Worm (Caenorhabditis elegans) whole organism, late embryonic: Measurements from ENCODE around the gene C34F6.10.

Experiments
- C38D4.7 ChIP-seq: fragments of 200-800 bp; sonication (Bioruptor generic); optimal IDR thresholded peaks from 2 replicates; lab custom pipeline; 2018; ENCODE audit warnings: mild to moderate bottlenecking, missing genetic modification characterization, moderate library complexity, missing compliant biosample characterization
- F13H6.1 ChIP-seq: sonication (generic microtip); optimal IDR thresholded peaks from 2 replicates; lab custom pipeline; 2016; ENCODE audit warnings: missing genetic modification characterization, missing compliant biosample characterization
- K09A11.1 ChIP-seq: sonication (generic microtip); optimal IDR thresholded peaks from 2 replicates; lab custom pipeline; 2017; ENCODE audit warnings: antibody characterized with exemption, mild to moderate bottlenecking, missing genetic modification characterization, missing compliant biosample characterization; ENCODE audit not compliant: insufficient read depth
- Y22D7AL.16 ChIP-seq: sonication (generic microtip); optimal IDR thresholded peaks from 2 replicates; lab custom pipeline; 2016; ENCODE audit warnings: missing genetic modification characterization, missing compliant biosample characterization
- ama-1 ChIP-seq: fragments of 150-350 bp; optimal IDR thresholded peaks from 2 replicates; lab custom pipeline; 2014
- ceh-18 ChIP-seq: sonication (generic microtip); optimal IDR thresholded peaks from 2 replicates; lab custom pipeline; 2016; ENCODE audit warnings: missing genetic modification characterization, missing compliant biosample characterization
- ceh-19 ChIP-seq: fragments of 200-800 bp; sonication (Bioruptor generic); optimal IDR thresholded peaks from 2 replicates; lab custom pipeline; 2018; ENCODE audit warnings: mild to moderate bottlenecking, missing genetic modification characterization, missing compliant biosample characterization
- ceh-30 ChIP-seq: fragments of 150-350 bp; optimal IDR thresholded peaks from 2 replicates; lab custom pipeline; 2014; ENCODE audit warnings: missing biosample characterization, missing genetic modification characterization
- ceh-31 ChIP-seq: sonication (generic microtip); optimal IDR thresholded peaks from 2 replicates; lab custom pipeline; 2016; ENCODE audit warnings: missing genetic modification characterization, missing compliant biosample characterization
- ceh-45 ChIP-seq: fragments of 200-800 bp; sonication (Bioruptor generic); IDR thresholded peaks from 2 replicates; pipeline ENCODE4 v1.3.6; 2022; ENCODE audit warnings: missing genetic modification reagents, missing genetic modification characterization, missing compliant biosample characterization
- ceh-48 ChIP-seq: sonication (generic microtip); optimal IDR thresholded peaks from 2 replicates; lab custom pipeline; 2016; ENCODE audit warnings: missing genetic modification characterization, inconsistent platforms, missing compliant biosample characterization
- ceh-6 ChIP-seq: fragments of 200-800 bp; sonication (Bioruptor generic); optimal IDR thresholded peaks from 2 replicates; lab custom pipeline; 2018; ENCODE audit warnings: mild to moderate bottlenecking, missing genetic modification characterization, missing compliant biosample characterization
- ceh-9 ChIP-seq: sonication (generic microtip); optimal IDR thresholded peaks from 2 replicates; lab custom pipeline; 2016; ENCODE audit warnings: mild to moderate bottlenecking, missing genetic modification characterization, inconsistent platforms, missing compliant biosample characterization
- dmd-4 ChIP-seq: sonication (generic microtip); optimal IDR thresholded peaks from 2 replicates; lab custom pipeline; 2016; ENCODE audit warnings: borderline replicate concordance, missing genetic modification characterization, missing compliant biosample characterization
- elt-2 ChIP-seq: sonication (generic microtip); optimal IDR thresholded peaks from 2 replicates; lab custom pipeline; 2016; ENCODE audit warnings: missing genetic modification reagents, missing genetic modification characterization, missing compliant biosample characterization
- elt-4 ChIP-seq: sonication (generic microtip); optimal IDR thresholded peaks from 2 replicates; lab custom pipeline; 2016; ENCODE audit warnings: missing genetic modification characterization, missing compliant biosample characterization
- ets-4 ChIP-seq: sonication (generic microtip); optimal IDR thresholded peaks from 2 replicates; lab custom pipeline; 2016; ENCODE audit warnings: missing genetic modification characterization, missing compliant biosample characterization
- eyg-1 ChIP-seq: sonication (generic microtip); optimal IDR thresholded peaks from 2 replicates; lab custom pipeline; 2016; ENCODE audit warnings: missing genotype, missing genetic modification characterization, missing compliant biosample characterization
- fax-1 ChIP-seq: sonication (generic microtip); optimal IDR thresholded peaks from 2 replicates; lab custom pipeline; 2016; ENCODE audit warnings: missing genotype, missing genetic modification characterization, missing compliant biosample characterization
- fkh-10 ChIP-seq: fragments of 150-350 bp; optimal IDR thresholded peaks from 2 replicates; lab custom pipeline; 2014; ENCODE audit warnings: missing biosample characterization, missing genetic modification reagents, missing genetic modification characterization
- hlh-30 ChIP-seq: sonication (generic microtip); optimal IDR thresholded peaks from 2 replicates; lab custom pipeline; 2017; ENCODE audit warnings: antibody characterized with exemption, missing genetic modification characterization, missing compliant biosample characterization; ENCODE audit not compliant: insufficient read depth
- hlh-6 ChIP-seq: sonication (generic microtip); optimal IDR thresholded peaks from 2 replicates; lab custom pipeline; 2016; ENCODE audit warnings: missing genotype, missing genetic modification characterization, missing compliant biosample characterization
- lim-6 ChIP-seq: sonication (generic microtip); optimal IDR thresholded peaks from 2 replicates; lab custom pipeline; 2016; ENCODE audit warnings: missing genetic modification characterization, missing compliant biosample characterization
- lin-11 ChIP-seq: fragments of 200-800 bp; sonication (Bioruptor generic); optimal IDR thresholded peaks from 2 replicates; lab custom pipeline; 2018; ENCODE audit warnings: mild to moderate bottlenecking, missing genetic modification characterization, missing compliant biosample characterization
- mec-3 ChIP-seq: sonication (generic microtip); optimal IDR thresholded peaks from 2 replicates; lab custom pipeline; 2016; ENCODE audit warnings: borderline replicate concordance, missing genetic modification characterization, missing compliant biosample characterization
- nhr-11 ChIP-seq: fragments of 150-350 bp; optimal IDR thresholded peaks from 2 replicates; lab custom pipeline; 2014; ENCODE audit warnings: missing biosample characterization, missing genetic modification characterization
- pag-3 ChIP-seq: sonication (generic microtip); optimal IDR thresholded peaks from 2 replicates; lab custom pipeline; 2016; ENCODE audit warnings: missing compliant biosample characterization, missing genetic modification characterization, borderline replicate concordance
- pax-1 ChIP-seq: fragments of 150-350 bp; optimal IDR thresholded peaks from 2 replicates; lab custom pipeline; 2014; ENCODE audit warnings: missing biosample characterization, missing genetic modification characterization
- pha-2 ChIP-seq: sonication (generic microtip); optimal IDR thresholded peaks from 2 replicates; lab custom pipeline; 2017; ENCODE audit warnings: mild to moderate bottlenecking, missing genetic modification characterization, missing compliant biosample characterization
- pha-4 ChIP-seq: fragments of 150-350 bp; optimal IDR thresholded peaks from 2 replicates; lab custom pipeline; 2018; ENCODE audit warnings: missing biosample characterization, missing genetic modification reagents, missing genetic modification characterization
- pqm-1 ChIP-seq: sonication (generic microtip); optimal IDR thresholded peaks from 2 replicates; lab custom pipeline; 2016; ENCODE audit warnings: missing genetic modification characterization, missing compliant biosample characterization
- sdc-2 ChIP-seq: sonication (generic microtip); optimal IDR thresholded peaks from 2 replicates; lab custom pipeline; 2016; ENCODE audit warnings: missing genotype, missing genetic modification characterization, missing compliant biosample characterization
- sox-4 ChIP-seq: sonication (generic microtip); optimal IDR thresholded peaks from 2 replicates; lab custom pipeline; 2017; ENCODE audit warnings: mild to moderate bottlenecking, missing genetic modification characterization, inconsistent platforms, missing compliant biosample characterization
- tbx-7 ChIP-seq: sonication (generic microtip); optimal IDR thresholded peaks from 2 replicates; lab custom pipeline; 2016; ENCODE audit warnings: missing genotype, missing genetic modification characterization, missing compliant biosample characterization
- ttx-3 ChIP-seq: sonication (generic microtip); optimal IDR thresholded peaks from 2 replicates; lab custom pipeline; 2016; ENCODE audit warnings: missing genetic modification reagents, missing genetic modification characterization, missing compliant biosample characterization
- unc-86 ChIP-seq: sonication (generic microtip); optimal IDR thresholded peaks from 2 replicates; lab custom pipeline; 2016; ENCODE audit warnings: missing genetic modification characterization, missing compliant biosample characterization
- zip-5 ChIP-seq: sonication (generic microtip); optimal IDR thresholded peaks from 2 replicates; lab custom pipeline; 2016; ENCODE audit warnings: missing genetic modification characterization, missing compliant biosample characterization

The C34F6.10 gene

ce11 chrX:11199155-11199554 lies 41.3 kb downstream of the C34F6.10 start, which contains the start of gene col-178:
Gene col-178 (plus strand): TSS chrX:11199455.
- no peak for TF ChIP-seq pax-1 (tag; lab: Kevin White, UChicago)
- TF ChIP-seq F13H6.1 (tag; lab: Kevin White, UChicago) = no peak
- no peak for TF ChIP-seq sdc-2
- TF ChIP-seq dmd-4 (tag; lab: Kevin White, UChicago) = no peak
- TF ChIP-seq pha-2 (tag; lab: Kevin White, UChicago) = no peak
- no peak for TF ChIP-seq lin-11 (tag; lab: Kevin White, UChicago)
- TF ChIP-seq sox-4 (tag; lab: Kevin White, UChicago) = no peak
- no peak for TF ChIP-seq pqm-1 (tag; lab: Kevin White, UChicago)
- no peak for TF ChIP-seq ets-4 (tag; lab: Kevin White, UChicago)
- no peak for TF ChIP-seq eyg-1 (tag; lab: Kevin White, UChicago)
- no peak for TF ChIP-seq ttx-3
- TF ChIP-seq mec-3 (tag; lab: Kevin White, UChicago) = no peak
- TF ChIP-seq Y22D7AL.16 = no peak
- TF ChIP-seq fkh-10 (GFP tag; lab: Kevin White, UChicago) = no peak
- TF ChIP-seq ceh-9 = no peak
- no peak for TF ChIP-seq ceh-31 (tag; lab: Kevin White, UChicago)
- no peak for TF ChIP-seq ceh-30

- TF ChIP-seq C38D4.7 (GFP tag; lab: Kevin White, UChicago) (no peak), tbx-7 (tag; lab: Kevin White, UChicago) (no peak), lin-11 (tag; lab: Kevin White, UChicago) (no peak), ceh-30 (no peak), pqm-1 (tag; lab: Kevin White, UChicago) (no peak), ceh-45 (no peak), nhr-11 (tag; lab: Kevin White, UChicago) (no peak), unc-86 (no peak), ceh-18 (tag; lab: Kevin White, UChicago) (no peak), sdc-2 (no peak), K09A11.1 (tag; lab: Kevin White, UChicago) (no peak), zip-5 (tag; lab: Kevin White, UChicago) (no peak), elt-4 (no peak), hlh-30 (tag; lab: Kevin White, UChicago) (no peak), dmd-4 (tag; lab: Kevin White, UChicago) (no peak), ceh-48 (tag; lab: Kevin White, UChicago) (no peak), F13H6.1 (tag; lab: Kevin White, UChicago) (no peak), ama-1 (lab: Kevin White, UChicago) (no peak)
- TF ChIP-seq, all 69 proteins: peak for 0
Observed at ce11 chrX:11196741-11197140, 43.7 kb downstream of the C34F6.10 start, which contains the start of gene C34F6.1. Gene C34F6.1 (minus strand): TSS chrX:11196841.

ce11 chrX:11193670-11194069 lies 46.8 kb downstream of the C34F6.10 start:
- TF ChIP-seq pha-4 (tag; lab: Kevin White, UChicago) = no peak
- no peak for TF ChIP-seq ceh-6 (GFP tag; lab: Kevin White, UChicago)
- TF ChIP-seq fax-1 (tag; lab: Kevin White, UChicago) = no peak
- no peak for TF ChIP-seq ceh-18 (tag; lab: Kevin White, UChicago)
- no peak for TF ChIP-seq lim-6
- no peak for TF ChIP-seq ceh-19 (GFP tag; lab: Kevin White, UChicago)
- TF ChIP-seq hlh-6 (tag; lab: Kevin White, UChicago) = no peak
- no peak for TF ChIP-seq elt-2 (tag; lab: Kevin White, UChicago)
- TF ChIP-seq ceh-30 = no peak

DNA sequence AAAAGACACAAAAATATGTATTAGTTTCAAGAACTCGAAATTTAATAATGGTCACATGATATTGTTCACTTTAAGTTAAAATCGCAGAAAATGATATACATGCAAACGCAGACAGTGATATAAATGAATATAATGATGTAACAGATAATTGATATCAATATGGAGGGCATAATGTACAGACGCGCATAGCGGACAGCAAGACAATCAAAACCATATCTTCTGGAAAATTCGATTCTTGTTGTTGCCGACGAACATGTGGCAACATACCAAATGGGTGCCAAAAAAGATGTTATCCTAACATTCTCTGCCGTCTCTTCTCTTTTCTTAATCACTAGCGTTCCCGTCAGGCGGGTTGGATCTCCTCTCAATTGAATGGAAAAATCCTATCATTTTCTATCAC lies 50.0 kb downstream of the C34F6.10 start:
- TF ChIP-seq pag-3 (tag; lab: Kevin White, UChicago) (no peak), pax-1 (tag; lab: Kevin White, UChicago) (no peak), ceh-45 (no peak), hlh-6 (tag; lab: Kevin White, UChicago) (no peak)
